Worm (Caenorhabditis elegans): ENCODE measurements around the gene Y66H1A.8.

Y66H1A.8 gene

ce11 chrIV:410420-410891 lies 44.3 kb downstream of the Y66H1A.8 start, which contains the start of gene T07A9.12 (continued):
- TF ChIP-seq cey-2 (tag; optimal IDR thresholded peaks at IDR 0.05; ENCODE audit: borderline replicate concordance, insufficient read depth): no peak
- peak; percentile 68 for TF ChIP-seq dpl-1 (GFP tag; optimal IDR thresholded peaks at IDR 0.05)

DNA sequence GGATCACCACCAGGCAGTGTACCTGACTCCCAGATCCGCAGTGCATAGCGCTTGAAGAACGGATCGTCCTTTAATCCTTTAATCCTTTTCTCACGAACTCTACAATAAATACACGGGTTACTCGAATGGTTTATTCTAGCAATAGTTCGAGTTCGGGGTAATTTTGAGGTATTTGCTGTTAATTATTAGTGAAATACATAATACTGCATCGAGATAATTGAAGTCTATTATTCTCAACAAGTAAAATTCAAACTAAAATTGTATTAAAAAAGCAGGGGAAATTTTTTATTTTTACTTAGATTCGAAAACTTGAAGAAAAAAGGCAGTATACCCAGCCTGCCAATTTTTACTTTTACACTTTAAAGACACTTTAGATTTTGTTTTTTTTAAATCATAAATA lies 44.8 kb downstream of the Y66H1A.8 start, which contains the start of gene kgb-1:
kgb-1 (minus strand) TSS at position 101 of the 400 bp plus-strand sequence.
- TF ChIP-seq unc-62 (GFP tag; optimal IDR thresholded peaks at IDR 0.05 in 1 of 2) (peak in 1 of 2 experiments; percentile 36), unc-62 (tag; optimal IDR thresholded peaks at IDR 0.05) (no peak), lin-29 (GFP tag; IDR thresholded peaks at IDR 0.05) (no peak)

DNA sequence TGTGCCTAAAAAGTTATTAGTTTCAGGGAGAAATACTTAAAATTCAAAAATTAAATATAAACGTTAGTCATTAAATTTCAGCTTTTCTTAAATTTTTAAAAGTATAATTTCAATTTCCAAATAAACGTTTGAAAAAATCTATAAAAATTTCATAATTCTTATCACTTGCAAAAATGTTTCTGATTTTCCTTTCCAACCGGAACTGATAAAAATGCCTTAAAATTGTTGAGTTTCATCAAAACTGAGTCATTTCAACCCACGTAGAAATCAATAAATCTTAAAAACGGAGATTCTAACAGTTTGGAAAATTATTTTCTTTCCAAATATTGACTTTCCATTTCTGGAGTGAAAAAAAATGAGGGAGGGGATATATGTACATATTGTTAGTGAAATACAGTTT lies 45.8 kb downstream of the Y66H1A.8 start:
- no peak for TF ChIP-seq pqm-1 (tag; optimal IDR thresholded peaks at IDR 0.05)
- peak; percentile 31 for TF ChIP-seq dve-1 (tag; optimal IDR thresholded peaks at IDR 0.05; ENCODE audit: insufficient read depth)
- TF ChIP-seq dmd-6 (GFP tag; IDR thresholded peaks at IDR 0.05): peak; percentile 18; the same call in 1 of the 2 replicates
- TF ChIP-seq nhr-25 (tag; optimal IDR thresholded peaks at IDR 0.05; ENCODE audit: borderline replicate concordance, insufficient read depth): no peak
- no peak for TF ChIP-seq ces-1 (GFP tag; optimal IDR thresholded peaks at IDR 0.05)
- TF ChIP-seq daf-16 (GFP tag; optimal IDR thresholded peaks at IDR 0.05): no peak
- TF ChIP-seq daf-16 (tag; optimal IDR thresholded peaks at IDR 0.05): peak; percentile 42

DNA sequence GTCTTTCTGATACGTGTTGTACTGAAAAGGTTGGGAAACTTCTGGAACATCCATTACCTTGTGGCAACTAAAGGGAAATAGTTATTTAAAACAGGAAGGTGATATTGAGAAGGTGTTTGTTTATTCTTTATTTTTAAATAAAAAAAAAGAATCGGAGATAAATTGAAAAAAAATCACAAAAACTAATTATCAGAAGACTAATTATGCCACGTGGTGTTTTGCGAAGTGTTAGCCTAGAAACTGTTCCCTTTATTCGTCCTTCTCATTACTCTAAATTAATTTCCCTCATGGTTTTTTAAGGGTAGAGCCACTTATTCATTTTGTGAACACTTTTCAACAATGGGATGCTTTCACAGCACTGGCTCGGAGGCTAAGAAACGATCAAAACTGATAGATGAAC lies 53.3 kb downstream of the Y66H1A.8 start, which contains the start of gene gpa-4:
gpa-4 (plus strand) TSS at position 301 of the 400 bp plus-strand sequence.
- no peak for TF ChIP-seq ctbp-1 (GFP tag; IDR thresholded peaks at IDR 0.05)
- TF ChIP-seq zip-11 (GFP tag; IDR thresholded peaks at IDR 0.05): no peak
